Fruit fly (Drosophila melanogaster) whole organism, embryonic: ENCODE measurements around the gene CG12347.
A peak's percentile ranks its signal among the peaks of the same experiment; 100 is the strongest.

Source experiments
- Adf1 ChIP-seq: fragments of 200-800 bp; sonication (Bioruptor generic); IDR thresholded peaks from 2 replicates; pipeline ENCODE4 v1.3.6; 2022; ENCODE audit warnings: missing biosample characterization, missing genetic modification characterization
- Atf6 ChIP-seq: fragments of 200-800 bp; sonication (Bioruptor generic); IDR thresholded peaks from 2 replicates; pipeline ENCODE4 v1.3.6; 2022; ENCODE audit warnings: missing biosample characterization, missing genetic modification characterization
- Bdp1 ChIP-seq: fragments of 200-800 bp; sonication (Bioruptor generic); optimal IDR thresholded peaks from 3 replicates; lab custom pipeline; 2016; ENCODE audit warnings: missing biosample characterization, missing genetic modification characterization
- Bgb ChIP-seq: fragments of 200-800 bp; sonication (Bioruptor generic); IDR thresholded peaks from 2 replicates; pipeline ENCODE4 v1.3.6; 2022; ENCODE audit warnings: missing biosample characterization, missing genetic modification characterization; ENCODE audit not compliant: partially characterized antibody
- CG10979 ChIP-seq: fragments of 200-800 bp; sonication (Bioruptor generic); optimal IDR thresholded peaks from 2 replicates; lab custom pipeline; 2018; ENCODE audit warnings: missing biosample characterization, mild to moderate bottlenecking, missing genetic modification characterization, moderate library complexity
- CG11398 ChIP-seq: fragments of 200-800 bp; sonication (Bioruptor generic); optimal IDR thresholded peaks from 2 replicates; lab custom pipeline; 2016; ENCODE audit warnings: missing biosample characterization, missing genetic modification characterization
- CG11696 ChIP-seq: fragments of 200-800 bp; sonication (Bioruptor generic); IDR thresholded peaks from 2 replicates; pipeline ENCODE4 v1.3.6; 2022; ENCODE audit warnings: missing biosample characterization, missing genetic modification characterization
- CG12155 ChIP-seq: fragments of 200-800 bp; sonication (Bioruptor generic); optimal IDR thresholded peaks from 3 replicates; lab custom pipeline; 2016; ENCODE audit warnings: missing biosample characterization, missing genetic modification characterization
- CG14710 ChIP-seq: fragments of 200-800 bp; sonication (Bioruptor generic); optimal IDR thresholded peaks from 3 replicates; lab custom pipeline; 2019; ENCODE audit warnings: missing biosample characterization, mild to moderate bottlenecking, missing genetic modification characterization, moderate library complexity
- CG18262 ChIP-seq: fragments of 200-800 bp; optimal IDR thresholded peaks from 3 replicates; lab custom pipeline; 2019; ENCODE audit warnings: missing biosample characterization, mild to moderate bottlenecking, missing genetic modification characterization, moderate library complexity
- CG31441 ChIP-seq: fragments of 200-800 bp; sonication (Bioruptor generic); IDR thresholded peaks from 2 replicates; pipeline ENCODE4 v1.3.6; 2022; ENCODE audit warnings: missing biosample characterization, missing genetic modification characterization
- CG9215 ChIP-seq: fragments of 200-800 bp; sonication (Bioruptor generic); IDR thresholded peaks from 2 replicates; pipeline ENCODE4 v1.3.6; 2022; ENCODE audit warnings: missing biosample characterization, missing genetic modification characterization
- Dbx ChIP-seq: fragments of 200-800 bp; sonication (Bioruptor generic); IDR thresholded peaks from 3 replicates; pipeline ENCODE4 v1.3.6; 2022; ENCODE audit warnings: missing biosample characterization, missing genetic modification characterization
- Deaf1 ChIP-seq: fragments of 200-800 bp; optimal IDR thresholded peaks from 3 replicates; lab custom pipeline; 2019; ENCODE audit warnings: missing biosample characterization, mild to moderate bottlenecking, missing genetic modification characterization, moderate library complexity
- Dp ChIP-seq: fragments of 200-800 bp; sonication (Bioruptor generic); optimal IDR thresholded peaks from 2 replicates; lab custom pipeline; 2018; ENCODE audit warnings: missing biosample characterization, mild to moderate bottlenecking, missing genetic modification characterization, moderate library complexity
- Dref ChIP-seq: fragments of 200-800 bp; sonication (Bioruptor generic); IDR thresholded peaks from 2 replicates; pipeline ENCODE4 v1.3.6; 2022; ENCODE audit warnings: missing biosample characterization, missing genetic modification characterization
- Elba2 ChIP-seq: fragments of 200-800 bp; sonication (Bioruptor generic); optimal IDR thresholded peaks from 3 replicates; lab custom pipeline; 2016; ENCODE audit warnings: missing biosample characterization, missing genetic modification characterization
- Hr39 ChIP-seq: fragments of >200 bp; optimal IDR thresholded peaks from 2 replicates; lab custom pipeline; 2017
- Lpt ChIP-seq: fragments of >200 bp; optimal IDR thresholded peaks from 2 replicates; lab custom pipeline; 2018; ENCODE audit warnings: missing biosample characterization, missing genetic modification characterization
- Spps ChIP-seq: fragments of 200-800 bp; sonication (Bioruptor generic); optimal IDR thresholded peaks from 2 replicates; lab custom pipeline; 2018; ENCODE audit warnings: missing biosample characterization, mild to moderate bottlenecking, missing genetic modification characterization
- Trl ChIP-seq, 3 experiments: fragments of >200 bp in 2 of 3; fragments of 200-800 bp in 1 of 3; sonication (Bioruptor generic) in 1 of 3; optimal IDR thresholded peaks; 2 replicates in 1 of 3; 3 replicates in 2 of 3; lab custom pipeline; 2016 to 2017; ENCODE audit warnings: missing biosample characterization in 1 of 3, missing genetic modification characterization in 1 of 3
- abd-A ChIP-seq: fragments of 200-800 bp; sonication (Bioruptor generic); optimal IDR thresholded peaks from 3 replicates; lab custom pipeline; 2019; ENCODE audit warnings: missing biosample characterization, mild to moderate bottlenecking, missing genetic modification characterization, moderate library complexity
- cg ChIP-seq: fragments of 200-800 bp; sonication (Bioruptor generic); optimal IDR thresholded peaks from 3 replicates; lab custom pipeline; 2019; ENCODE audit warnings: missing biosample characterization, mild to moderate bottlenecking, missing genetic modification characterization, moderate library complexity
- crol ChIP-seq: fragments of 200-800 bp; sonication (Bioruptor generic); IDR thresholded peaks from 2 replicates; pipeline ENCODE4 v1.3.6; 2022; ENCODE audit warnings: missing biosample characterization, missing genetic modification characterization
- disco-r ChIP-seq: fragments of 200-800 bp; sonication (Bioruptor generic); optimal IDR thresholded peaks from 2 replicates; lab custom pipeline; 2016; ENCODE audit warnings: missing biosample characterization, missing genetic modification characterization
- eve ChIP-seq, 2 experiments: fragments of >200 bp; optimal IDR thresholded peaks; 2 replicates each; lab custom pipeline; 2017; ENCODE audit warnings: missing biosample characterization in 2 of 2, missing genetic modification characterization in 2 of 2
- ewg ChIP-seq: fragments of 200-800 bp; sonication (Bioruptor generic); optimal IDR thresholded peaks from 3 replicates; lab custom pipeline; 2017; ENCODE audit warnings: mild to moderate bottlenecking, missing biosample characterization, missing genetic modification reagents, missing genetic modification characterization
- gcm ChIP-seq: fragments of 200-800 bp; sonication (Bioruptor generic); optimal IDR thresholded peaks from 2 replicates; lab custom pipeline; 2019; ENCODE audit warnings: missing biosample characterization, mild to moderate bottlenecking, missing genetic modification characterization, moderate library complexity
- insv ChIP-seq, 2 experiments: fragments of 200-800 bp; sonication (Bioruptor generic); optimal IDR thresholded peaks; 3 replicates each; lab custom pipeline; 2016 to 2018; ENCODE audit warnings: missing biosample characterization in 2 of 2, missing genetic modification characterization in 2 of 2
- lbe ChIP-seq: fragments of 200-800 bp; sonication (Bioruptor generic); optimal IDR thresholded peaks from 2 replicates; lab custom pipeline; 2016; ENCODE audit warnings: missing biosample characterization, mild to moderate bottlenecking, missing genetic modification characterization
- onecut ChIP-seq: fragments of 200-800 bp; sonication (Bioruptor generic); IDR thresholded peaks from 2 replicates; pipeline ENCODE4 v1.3.6; 2022; ENCODE audit warnings: missing biosample characterization, missing genetic modification characterization
- pan ChIP-seq, 4 experiments: fragments of >200 bp in 3 of 4; fragments of 200-800 bp in 1 of 4; sonication (Bioruptor generic) in 1 of 4; optimal IDR thresholded peaks in 3 of 4; IDR thresholded peaks in 1 of 4; 2 replicates each; pipeline versions ENCODE4 v1.3.6 to Lab custom; 2017 to 2022; ENCODE audit warnings: missing biosample characterization in 2 of 4, missing genetic modification characterization in 2 of 4, mixed read lengths in 1 of 4
- pb ChIP-seq: fragments of 200-800 bp; sonication (Bioruptor generic); optimal IDR thresholded peaks from 3 replicates; lab custom pipeline; 2016; ENCODE audit warnings: missing biosample characterization, missing genetic modification characterization
- pnt ChIP-seq: fragments of 200-800 bp; sonication (Bioruptor generic); optimal IDR thresholded peaks from 3 replicates; lab custom pipeline; 2016; ENCODE audit warnings: missing biosample characterization, missing genetic modification characterization
- pros ChIP-seq: fragments of 200-800 bp; sonication (Bioruptor generic); optimal IDR thresholded peaks from 3 replicates; lab custom pipeline; 2019; ENCODE audit warnings: missing biosample characterization, mild to moderate bottlenecking, missing genetic modification characterization, moderate library complexity
- sisA ChIP-seq: fragments of 200-800 bp; sonication (Bioruptor generic); IDR thresholded peaks from 2 replicates; pipeline ENCODE4 v1.3.6; 2022; ENCODE audit warnings: missing biosample characterization, missing genetic modification characterization
- twi ChIP-seq: fragments of 200-800 bp; optimal IDR thresholded peaks from 2 replicates; lab custom pipeline; 2019; ENCODE audit warnings: missing biosample characterization, mild to moderate bottlenecking, missing genetic modification characterization, moderate library complexity
- vnd ChIP-seq: fragments of 200-800 bp; sonication (Bioruptor generic); IDR thresholded peaks from 3 replicates; pipeline ENCODE4 v1.3.6; 2022; ENCODE audit warnings: missing biosample characterization, missing genetic modification characterization; ENCODE audit not compliant: partially characterized antibody
- yki ChIP-seq: fragments of >200 bp; optimal IDR thresholded peaks from 3 replicates; lab custom pipeline; 2018
- z ChIP-seq: fragments of 200-800 bp; sonication (Bioruptor generic); IDR thresholded peaks from 3 replicates; pipeline ENCODE4 v1.3.6; 2022; ENCODE audit warnings: missing biosample characterization, missing genetic modification characterization

CG12347 gene

dm6 chr3R:17891025-17891424 lies 15.2 kb upstream of the CG12347 start:
- TF ChIP-seq CG9215 (0 out of 2 replicates have a peak, but pooled peaks have one; percentile 9), eve (GFP tag; optimal IDR thresholded peaks at IDR 0.05; lab: Kevin White, UChicago) (no peak), Hr39 (lab: Kevin White, UChicago) (peak; percentile 97), vnd (GFP tag; lab: Robert Waterston, UW) (no peak), sisA (GFP tag; lab: Robert Waterston, UW) (0 out of 2 replicates have a peak, but pooled peaks have one; percentile 20), CG10979 (tag; lab: Kevin White, UChicago) (no peak), Dref (GFP tag; lab: Robert Waterston, UW) (0 out of 2 replicates have a peak, but pooled peaks have one; percentile 13), Bgb (GFP tag; lab: Robert Waterston, UW) (no peak)
- TF ChIP-seq, all 482 proteins: peak for 4

dm6 chr3R:17897281-17897680 lies 9.0 kb upstream of the CG12347 start:
- TF ChIP-seq Spps (tag; lab: Kevin White, UChicago) (no peak), Lpt (no peak), abd-A (peak; percentile 61), pnt (GFP tag; lab: Kevin White, UChicago) (no peak), CG18262 (no peak), twi (tag; lab: Kevin White, UChicago) (no peak), Atf6 (GFP tag; lab: Robert Waterston, UW) (no peak), insv (GFP tag; optimal IDR thresholded peaks at IDR 0.05; lab: Kevin White, UChicago) (no peak), CG11696 (GFP tag; lab: Robert Waterston, UW) (no peak), onecut (GFP tag; lab: Robert Waterston, UW) (peak; percentile 94), CG11398 (GFP tag; lab: Kevin White, UChicago) (no peak), yki (lab: Kevin White, UChicago) (no peak), disco-r (GFP tag; lab: Kevin White, UChicago) (no peak), CG14710 (tag; lab: Kevin White, UChicago) (no peak), pros (GFP tag; lab: Kevin White, UChicago) (peak; percentile 41), Dp (GFP tag; lab: Kevin White, UChicago) (no peak), crol (GFP tag; lab: Robert Waterston, UW) (peak; percentile 60; the same call in 1 of the 2 replicates), pb (no peak), pan (optimal IDR thresholded peaks at IDR 0.05; lab: Kevin White, UChicago) (no peak), pan (GFP tag; optimal IDR thresholded peaks at IDR 0.05 in 1 of 2, IDR thresholded peaks at IDR 0.05 in 1 of 2) (no peak), z (GFP tag; lab: Robert Waterston, UW) (no peak)
- TF ChIP-seq, all 482 proteins: peak for 4

DNA sequence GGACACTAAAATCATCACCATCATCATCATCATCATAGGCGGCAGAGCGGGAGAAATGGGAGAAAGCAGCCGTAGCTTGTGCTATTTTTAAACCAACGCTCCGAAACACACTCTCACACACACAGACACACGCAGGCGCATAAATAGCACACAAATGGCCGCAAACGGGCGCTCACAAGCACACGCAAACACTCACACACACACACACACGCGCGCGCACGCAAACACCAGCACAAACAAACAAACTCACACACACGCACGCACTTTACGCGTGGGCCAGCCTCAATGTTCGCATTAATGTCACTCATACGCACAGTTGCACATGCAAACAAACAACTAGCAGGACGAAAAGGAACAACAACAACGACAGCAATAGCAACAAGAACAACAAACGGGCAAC lies 8.4 kb upstream of the CG12347 start:
- TF ChIP-seq pan (optimal IDR thresholded peaks at IDR 0.05; lab: Kevin White, UChicago) = no peak
- peak in 1 of 2 experiments; percentile 34 for TF ChIP-seq pan (GFP tag; optimal IDR thresholded peaks at IDR 0.05 in 1 of 2, IDR thresholded peaks at IDR 0.05 in 1 of 2)
- TF ChIP-seq cg (GFP tag; lab: Kevin White, UChicago) = peak; percentile 31
- TF ChIP-seq Elba2 (GFP tag; lab: Kevin White, UChicago) = no peak
- peak; percentile 2 to 66 for TF ChIP-seq Trl (optimal IDR thresholded peaks at IDR 0.05; lab: Kevin White, UChicago)
- TF ChIP-seq Trl (GFP tag; optimal IDR thresholded peaks at IDR 0.05; lab: Kevin White, UChicago) = no peak
- no peak for TF ChIP-seq CG31441 (GFP tag; lab: Robert Waterston, UW)
- TF ChIP-seq ewg (GFP tag; lab: Kevin White, UChicago) = peak; percentile 15
- peak; percentile 98 for TF ChIP-seq Hr39 (lab: Kevin White, UChicago)

DNA sequence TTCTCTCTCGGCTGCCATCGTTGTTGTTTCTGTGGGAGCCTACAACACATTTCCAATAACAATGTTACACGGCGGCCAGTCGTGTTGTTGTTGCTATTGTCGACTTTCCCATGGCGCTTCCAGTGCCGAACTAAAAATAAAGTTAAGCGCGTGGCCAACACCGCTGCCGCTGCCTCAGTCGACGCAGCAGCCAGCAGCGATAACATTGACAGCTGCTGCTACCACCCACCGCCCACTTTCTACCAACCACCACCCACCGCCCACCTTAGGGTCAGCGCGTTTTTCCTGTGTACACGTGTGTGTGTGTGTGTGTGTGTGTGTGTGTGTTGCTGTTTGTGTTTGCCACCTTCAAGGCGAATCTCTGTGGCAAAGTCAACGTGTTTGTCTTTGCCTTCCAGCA lies 5.2 kb upstream of the CG12347 start:
- TF ChIP-seq Dbx (GFP tag; lab: Robert Waterston, UW) = 0 out of 3 replicates have a peak, but pooled peaks have one; percentile 16
- TF ChIP-seq Bdp1 (GFP tag; lab: Kevin White, UChicago) = no peak
- TF ChIP-seq cg (GFP tag; lab: Kevin White, UChicago) = peak; percentile 28
- peak; percentile 25 for TF ChIP-seq abd-A
- no peak for TF ChIP-seq CG12155
- TF ChIP-seq Atf6 (GFP tag; lab: Robert Waterston, UW) = no peak
- no peak for TF ChIP-seq gcm (GFP tag; lab: Kevin White, UChicago)
- TF ChIP-seq CG10979 (tag; lab: Kevin White, UChicago) = no peak
- TF ChIP-seq Deaf1 (tag; lab: Kevin White, UChicago) = peak; percentile 32
- TF ChIP-seq Adf1 (GFP tag; lab: Robert Waterston, UW) = peak; percentile 92
- no peak for TF ChIP-seq lbe (GFP tag; lab: Kevin White, UChicago)
- no peak for TF ChIP-seq Spps (tag; lab: Kevin White, UChicago)
